Fruit fly (Drosophila melanogaster) whole organism, wandering third instar larva: ENCODE data around the gene CG31199.

ENCODE experiments used
- Abd-B ChIP-seq: fragments of >200 bp; optimal IDR thresholded peaks from 2 replicates; lab custom pipeline; 2017; ENCODE audit warnings: missing biosample characterization, missing genetic modification characterization
- CG32264 ChIP-seq: fragments of 200-800 bp; sonication (Bioruptor generic); optimal IDR thresholded peaks from 2 replicates; lab custom pipeline; 2016; ENCODE audit warnings: missing biosample characterization, missing genetic modification characterization
- CG9705 ChIP-seq: fragments of 200-800 bp; sonication (Bioruptor generic); optimal IDR thresholded peaks from 2 replicates; lab custom pipeline; 2018; ENCODE audit warnings: missing biosample characterization, mild to moderate bottlenecking, missing genetic modification characterization
- CrebA ChIP-seq: fragments of 200-800 bp; sonication (Bioruptor generic); optimal IDR thresholded peaks from 2 replicates; lab custom pipeline; 2016; ENCODE audit warnings: missing biosample characterization, mild to moderate bottlenecking, missing genetic modification characterization, borderline replicate concordance
- Dfd ChIP-seq: fragments of >200 bp; optimal IDR thresholded peaks from 2 replicates; lab custom pipeline; 2017; ENCODE audit warnings: missing biosample characterization, missing genetic modification characterization
- Dif ChIP-seq: fragments of 200-275, 200-300 bp; sonication (Bioruptor generic); optimal IDR thresholded peaks from 2 replicates; lab custom pipeline; 2018; ENCODE audit warnings: missing biosample characterization, missing genetic modification characterization; ENCODE audit not compliant: partially characterized antibody
- GATAd ChIP-seq: sonication (Bioruptor generic); optimal IDR thresholded peaks from 2 replicates; lab custom pipeline; 2016; ENCODE audit warnings: missing biosample characterization, missing genetic modification characterization
- HLH106 ChIP-seq: fragments of 200-800 bp; optimal IDR thresholded peaks from 3 replicates; lab custom pipeline; 2019; ENCODE audit warnings: missing biosample characterization, mild to moderate bottlenecking, missing genetic modification characterization, moderate library complexity
- Hr83 ChIP-seq: fragments of 200-300 bp; sonication (Bioruptor generic); optimal IDR thresholded peaks from 2 replicates; lab custom pipeline; 2016; ENCODE audit warnings: missing biosample characterization, mild to moderate bottlenecking, missing genetic modification characterization, moderate library complexity; ENCODE audit not compliant: poor library complexity, severe bottlenecking
- Jra ChIP-seq: sonication (Bioruptor generic); optimal IDR thresholded peaks from 2 replicates; lab custom pipeline; 2016; ENCODE audit warnings: missing biosample characterization, missing genetic modification characterization
- Mio ChIP-seq: sonication (Bioruptor generic); optimal IDR thresholded peaks from 2 replicates; lab custom pipeline; 2016; ENCODE audit warnings: missing biosample characterization, missing genetic modification characterization
- Myc ChIP-seq: fragments of >200 bp; optimal IDR thresholded peaks from 2 replicates; lab custom pipeline; 2017
- OdsH ChIP-seq: fragments of 200-800 bp; sonication (Bioruptor generic); optimal IDR thresholded peaks from 2 replicates; lab custom pipeline; 2016; ENCODE audit warnings: missing biosample characterization, mild to moderate bottlenecking, missing genetic modification characterization
- Rel ChIP-seq, 2 experiments: fragments of 200-800 bp; sonication (Bioruptor generic) in 1 of 2; optimal IDR thresholded peaks; 2 replicates in 1 of 2; 3 replicates in 1 of 2; lab custom pipeline; 2016 to 2019; ENCODE audit warnings: mild to moderate bottlenecking in 2 of 2, missing biosample characterization in 2 of 2, missing genetic modification characterization in 2 of 2, moderate library complexity in 1 of 2
- Sp1 ChIP-seq: fragments of 200-800 bp; sonication (Bioruptor generic); optimal IDR thresholded peaks from 3 replicates; lab custom pipeline; 2019; ENCODE audit warnings: missing biosample characterization, mild to moderate bottlenecking, missing genetic modification characterization, moderate library complexity
- Vsx2 ChIP-seq: fragments of 200-300, 225-300 bp; sonication (Bioruptor generic); optimal IDR thresholded peaks from 2 replicates; lab custom pipeline; 2018; ENCODE audit warnings: missing biosample characterization, missing genetic modification characterization; ENCODE audit not compliant: partially characterized antibody
- brk ChIP-seq: fragments of 200-800 bp; sonication (Bioruptor generic); optimal IDR thresholded peaks from 2 replicates; lab custom pipeline; 2016; ENCODE audit warnings: missing biosample characterization, mild to moderate bottlenecking, missing genetic modification characterization
- dl ChIP-seq, 2 experiments: fragments of 175-275, 200-275 bp in 1 of 2; fragments of 200-275 bp in 1 of 2; sonication (Bioruptor generic); optimal IDR thresholded peaks; lab custom pipeline; 2018; ENCODE audit warnings: mild to moderate bottlenecking in 2 of 2, missing biosample characterization in 2 of 2, missing genetic modification characterization in 2 of 2, moderate library complexity in 2 of 2; ENCODE audit not compliant: partially characterized antibody in 2 of 2, insufficient read depth in 1 of 2
- dmrt93B ChIP-seq: fragments of 200-800 bp; sonication (Bioruptor generic); optimal IDR thresholded peaks from 2 replicates; lab custom pipeline; 2018; ENCODE audit warnings: missing biosample characterization, mild to moderate bottlenecking, missing genetic modification characterization
- ey ChIP-seq: fragments of 200-800 bp; sonication (Bioruptor generic); optimal IDR thresholded peaks from 2 replicates; lab custom pipeline; 2016; ENCODE audit warnings: missing biosample characterization, missing genetic modification characterization
- foxo ChIP-seq, 2 experiments: fragments of 200-800 bp; sonication (Bioruptor generic); optimal IDR thresholded peaks; 2 replicates in 1 of 2; 3 replicates in 1 of 2; lab custom pipeline; 2016 to 2017; ENCODE audit warnings: missing biosample characterization in 2 of 2, missing genetic modification characterization in 2 of 2
- h ChIP-seq: fragments of 200-800 bp; sonication (Bioruptor generic); optimal IDR thresholded peaks from 3 replicates; lab custom pipeline; 2016; ENCODE audit warnings: missing biosample characterization, mild to moderate bottlenecking, missing genetic modification characterization
- jim ChIP-seq: fragments of 175-275, 200-325 bp; sonication (Bioruptor generic); optimal IDR thresholded peaks from 2 replicates; lab custom pipeline; 2016; ENCODE audit warnings: missing biosample characterization, mild to moderate bottlenecking, missing genetic modification characterization
- lola ChIP-seq: fragments of >200 bp; optimal IDR thresholded peaks from 2 replicates; lab custom pipeline; 2017; ENCODE audit warnings: missing biosample characterization, missing genetic modification characterization
- psq ChIP-seq: fragments of 200-800 bp; sonication (Bioruptor generic); optimal IDR thresholded peaks from 3 replicates; lab custom pipeline; 2017; ENCODE audit warnings: missing biosample characterization, mild to moderate bottlenecking, missing genetic modification characterization, moderate library complexity
- rgr ChIP-seq: fragments of 200-800 bp; sonication (Bioruptor generic); optimal IDR thresholded peaks from 3 replicates; lab custom pipeline; 2016; ENCODE audit warnings: missing biosample characterization, mild to moderate bottlenecking, missing genetic modification characterization
- sage ChIP-seq: fragments of 200-800 bp; sonication (Bioruptor generic); optimal IDR thresholded peaks from 2 replicates; lab custom pipeline; 2016; ENCODE audit warnings: missing biosample characterization, mild to moderate bottlenecking, missing genetic modification characterization
- usp ChIP-seq: fragments of >200 bp; optimal IDR thresholded peaks from 2 replicates; lab custom pipeline; 2017; ENCODE audit warnings: missing biosample characterization, missing genetic modification characterization
- woc ChIP-seq: sonication (Bioruptor generic); optimal IDR thresholded peaks from 2 replicates; lab custom pipeline; 2016; ENCODE audit warnings: missing biosample characterization, mild to moderate bottlenecking, missing genetic modification characterization

Gene CG31199

dm6 chr3R:20743769-20744168, at the start of gene CG31199:
TSS of gene CG31199 (minus strand) at chr3R:20743869.
- TF ChIP-seq foxo (GFP tag; optimal IDR thresholded peaks at IDR 0.05; lab: Kevin White, UChicago), result no peak
- TF ChIP-seq CrebA (GFP tag; lab: Kevin White, UChicago), result no peak
- TF ChIP-seq Mio (GFP tag; lab: Kevin White, UChicago), result no peak
- TF ChIP-seq HLH106 (tag; lab: Kevin White, UChicago), result no peak
- TF ChIP-seq dl (GFP tag; optimal IDR thresholded peaks at IDR 0.05; lab: Kevin White, UChicago; ENCODE audit: insufficient read depth in 1 of 2, partially characterized antibody in 2 of 2), result no peak
- TF ChIP-seq Myc (lab: Kevin White, UChicago), result no peak
- no peak for TF ChIP-seq jim (GFP tag; lab: Kevin White, UChicago)
- TF ChIP-seq psq (GFP tag; lab: Kevin White, UChicago), result no peak
- no peak for TF ChIP-seq Rel (GFP tag; optimal IDR thresholded peaks at IDR 0.05; lab: Kevin White, UChicago)
- no peak for TF ChIP-seq Rel (tag; optimal IDR thresholded peaks at IDR 0.05; lab: Kevin White, UChicago)
- TF ChIP-seq Hr83 (GFP tag; lab: Kevin White, UChicago), result no peak
- TF ChIP-seq woc (GFP tag; lab: Kevin White, UChicago), result no peak

- TF ChIP-seq HLH106 (tag; lab: Kevin White, UChicago), result no peak
- TF ChIP-seq psq (GFP tag; lab: Kevin White, UChicago), result peak; percentile 82
- TF ChIP-seq Hr83 (GFP tag; lab: Kevin White, UChicago), result no peak
Measured at dm6 chr3R:20791212-20791789, 47.6 kb upstream of the CG31199 start.

dm6 chr3R:20790437-20790836, 46.8 kb upstream of the CG31199 start:
- TF ChIP-seq CG32264 (GFP tag; lab: Kevin White, UChicago), result no peak
- no peak for TF ChIP-seq Hr83 (GFP tag; lab: Kevin White, UChicago)
- no peak for TF ChIP-seq woc (GFP tag; lab: Kevin White, UChicago)
- TF ChIP-seq sage (GFP tag; lab: Kevin White, UChicago), result no peak
- no peak for TF ChIP-seq psq (GFP tag; lab: Kevin White, UChicago)
- no peak for TF ChIP-seq GATAd
- TF ChIP-seq rgr (GFP tag; lab: Kevin White, UChicago), result no peak
- TF ChIP-seq ey (GFP tag; lab: Kevin White, UChicago), result no peak
- no peak for TF ChIP-seq Abd-B (GFP tag; lab: Kevin White, UChicago)
- TF ChIP-seq brk (GFP tag; lab: Kevin White, UChicago), result no peak
- no peak for TF ChIP-seq dmrt93B (GFP tag; lab: Kevin White, UChicago)
- no peak for TF ChIP-seq CG9705 (GFP tag; lab: Kevin White, UChicago)
- TF ChIP-seq Myc (lab: Kevin White, UChicago), result no peak
- no peak for TF ChIP-seq OdsH (GFP tag; lab: Kevin White, UChicago)
- no peak for TF ChIP-seq Mio (GFP tag; lab: Kevin White, UChicago)

dm6 chr3R:20788559-20788958, 44.9 kb upstream of the CG31199 start:
- peak; percentile 29 for TF ChIP-seq h (GFP tag; lab: Kevin White, UChicago)
- TF ChIP-seq foxo (GFP tag; optimal IDR thresholded peaks at IDR 0.05; lab: Kevin White, UChicago), result no peak
- TF ChIP-seq CG32264 (GFP tag; lab: Kevin White, UChicago), result no peak
- TF ChIP-seq Rel (GFP tag; optimal IDR thresholded peaks at IDR 0.05; lab: Kevin White, UChicago), result no peak
- TF ChIP-seq Rel (tag; optimal IDR thresholded peaks at IDR 0.05; lab: Kevin White, UChicago), result peak; percentile 39

dm6 chr3R:20784436-20785368, 41.0 kb upstream of the CG31199 start:
- TF ChIP-seq Sp1, result peak; percentile 44
- TF ChIP-seq Dif (GFP tag; lab: Kevin White, UChicago), result peak; percentile 62
- peak; percentile 57 for TF ChIP-seq brk (GFP tag; lab: Kevin White, UChicago)
- TF ChIP-seq usp, result no peak
- peak; percentile 48 for TF ChIP-seq CrebA (GFP tag; lab: Kevin White, UChicago)
- no peak for TF ChIP-seq foxo (GFP tag; optimal IDR thresholded peaks at IDR 0.05; lab: Kevin White, UChicago)
- TF ChIP-seq psq (GFP tag; lab: Kevin White, UChicago), result peak; percentile 94
- TF ChIP-seq HLH106 (tag; lab: Kevin White, UChicago), result peak; percentile 1
- no peak for TF ChIP-seq Jra (GFP tag; lab: Kevin White, UChicago)
- TF ChIP-seq Vsx2 (GFP tag; lab: Kevin White, UChicago), result peak; percentile 53
- TF ChIP-seq OdsH (GFP tag; lab: Kevin White, UChicago), result peak; percentile 17
- TF ChIP-seq dl (GFP tag; optimal IDR thresholded peaks at IDR 0.05; lab: Kevin White, UChicago; ENCODE audit: insufficient read depth in 1 of 2, partially characterized antibody in 2 of 2), result peak; percentile 7 to 62
- TF ChIP-seq Dfd, result peak; percentile 97
- no peak for TF ChIP-seq jim (GFP tag; lab: Kevin White, UChicago)
- no peak for TF ChIP-seq Mio (GFP tag; lab: Kevin White, UChicago)
- peak; percentile 75 for TF ChIP-seq lola (GFP tag; lab: Kevin White, UChicago)
- TF ChIP-seq Rel (GFP tag; optimal IDR thresholded peaks at IDR 0.05; lab: Kevin White, UChicago), result no peak
- peak; percentile 76 for TF ChIP-seq Rel (tag; optimal IDR thresholded peaks at IDR 0.05; lab: Kevin White, UChicago)
